Fruit fly (Drosophila melanogaster): ENCODE measurements around the gene Gug.

Gene Gug

DNA sequence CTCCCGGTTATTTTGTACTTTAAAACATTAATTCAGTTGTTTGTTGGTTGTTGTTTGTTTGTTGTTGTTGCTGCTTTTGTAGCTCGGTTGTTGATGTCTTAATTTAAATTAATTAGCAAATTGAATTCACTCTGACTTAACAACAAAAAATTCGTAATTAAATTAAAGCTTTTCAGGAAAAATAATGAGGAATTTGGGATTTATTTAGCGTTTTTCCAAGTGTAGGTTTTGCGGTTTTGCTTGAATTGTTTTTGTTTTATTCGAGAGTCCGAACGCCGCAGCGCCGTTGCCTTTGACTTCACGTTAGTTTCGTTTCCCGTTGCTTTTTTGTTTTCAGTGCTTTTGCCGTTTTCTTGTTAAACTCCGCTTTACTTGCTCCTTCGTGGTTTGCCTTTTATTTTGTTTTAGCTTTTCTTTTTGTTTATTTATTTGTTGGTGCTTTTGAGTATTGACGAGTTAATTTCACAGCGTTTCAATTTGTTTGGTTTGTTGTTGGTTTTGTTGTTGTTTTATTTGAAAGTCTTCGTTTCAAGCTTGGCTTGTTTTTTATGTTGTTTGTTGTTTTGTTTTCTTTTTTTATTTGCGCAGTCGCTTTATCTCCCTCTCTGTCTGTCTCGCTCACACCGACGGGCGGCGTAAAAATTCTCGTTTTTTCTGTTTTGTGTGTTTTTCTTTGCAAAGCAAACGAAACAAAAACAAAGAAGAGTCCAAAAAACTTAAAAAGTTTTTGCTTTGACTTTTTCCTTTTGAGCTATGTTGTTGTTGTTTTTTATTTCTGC, 8.8 kb upstream of the Gug start (continued):
- TF ChIP-seq lz (GFP tag; optimal IDR thresholded peaks at IDR 0.05) (no peak), CG11902 (GFP tag; optimal IDR thresholded peaks at IDR 0.05) (no peak), CG11294 (GFP tag; IDR thresholded peaks at IDR 0.05) (peak; percentile 59; the same call in 1 of the 2 replicates), vri (GFP tag; optimal IDR thresholded peaks at IDR 0.05) (no peak), CG15336 (GFP tag; IDR thresholded peaks at IDR 0.05) (peak; percentile 91), Gug (GFP tag; IDR thresholded peaks at IDR 0.05) (no peak), CG10631 (GFP tag; optimal IDR thresholded peaks at IDR 0.05) (peak; percentile 34), CG3919 (GFP tag; optimal IDR thresholded peaks at IDR 0.05) (peak; percentile 62), CG3032 (tag; optimal IDR thresholded peaks at IDR 0.05) (peak; percentile 93), CG9139 (GFP tag; optimal IDR thresholded peaks at IDR 0.05) (peak; percentile 98), CG6808 (GFP tag; optimal IDR thresholded peaks at IDR 0.05) (peak; percentile 98), CG31627 (GFP tag; optimal IDR thresholded peaks at IDR 0.05) (no peak), CG10669 (GFP tag; optimal IDR thresholded peaks at IDR 0.05) (peak; percentile 92), CG7368 (GFP tag; optimal IDR thresholded peaks at IDR 0.05) (peak; percentile 78), acj6 (GFP tag; optimal IDR thresholded peaks at IDR 0.05) (peak; percentile 13), Blimp-1 (GFP tag; optimal IDR thresholded peaks at IDR 0.05) (peak; percentile 45), svp (GFP tag) (no peak), Lpt (GFP tag; optimal IDR thresholded peaks at IDR 0.05) (peak; percentile 87), Sox102F (GFP tag; optimal IDR thresholded peaks at IDR 0.05) (peak; percentile 56), eg (GFP tag; IDR thresholded peaks at IDR 0.05) (peak; percentile 97), net (GFP tag; optimal IDR thresholded peaks at IDR 0.05) (peak; percentile 92), Hr4 (GFP tag; optimal IDR thresholded peaks at IDR 0.05) (peak; percentile 55), Hr39 (GFP tag; optimal IDR thresholded peaks at IDR 0.05) (no peak), Eip75B (GFP tag; optimal IDR thresholded peaks at IDR 0.05) (peak; percentile 10), OdsH (GFP tag; optimal IDR thresholded peaks at IDR 0.05) (peak; percentile 51), fd59A (GFP tag; optimal IDR thresholded peaks at IDR 0.05) (peak; percentile 81), CG1621 (tag; optimal IDR thresholded peaks at IDR 0.05) (peak; percentile 95), dsx (GFP tag; optimal IDR thresholded peaks at IDR 0.05; ENCODE audit: poor library complexity, severe bottlenecking) (peak; percentile 95), spab (GFP tag; optimal IDR thresholded peaks at IDR 0.05) (peak; percentile 96), Sox15 (GFP tag; optimal IDR thresholded peaks at IDR 0.05) (no peak), CG8319 (GFP tag; optimal IDR thresholded peaks at IDR 0.05) (peak; percentile 29), esn (GFP tag; optimal IDR thresholded peaks at IDR 0.05) (peak; percentile 17), cyc (GFP tag; optimal IDR thresholded peaks at IDR 0.05) (no peak), CG11762 (GFP tag; optimal IDR thresholded peaks at IDR 0.05; ENCODE audit: insufficient read depth) (peak; percentile 24), Ets96B (tag; optimal IDR thresholded peaks at IDR 0.05) (peak; percentile 93), fd85E (GFP tag; optimal IDR thresholded peaks at IDR 0.05) (no peak)

DNA sequence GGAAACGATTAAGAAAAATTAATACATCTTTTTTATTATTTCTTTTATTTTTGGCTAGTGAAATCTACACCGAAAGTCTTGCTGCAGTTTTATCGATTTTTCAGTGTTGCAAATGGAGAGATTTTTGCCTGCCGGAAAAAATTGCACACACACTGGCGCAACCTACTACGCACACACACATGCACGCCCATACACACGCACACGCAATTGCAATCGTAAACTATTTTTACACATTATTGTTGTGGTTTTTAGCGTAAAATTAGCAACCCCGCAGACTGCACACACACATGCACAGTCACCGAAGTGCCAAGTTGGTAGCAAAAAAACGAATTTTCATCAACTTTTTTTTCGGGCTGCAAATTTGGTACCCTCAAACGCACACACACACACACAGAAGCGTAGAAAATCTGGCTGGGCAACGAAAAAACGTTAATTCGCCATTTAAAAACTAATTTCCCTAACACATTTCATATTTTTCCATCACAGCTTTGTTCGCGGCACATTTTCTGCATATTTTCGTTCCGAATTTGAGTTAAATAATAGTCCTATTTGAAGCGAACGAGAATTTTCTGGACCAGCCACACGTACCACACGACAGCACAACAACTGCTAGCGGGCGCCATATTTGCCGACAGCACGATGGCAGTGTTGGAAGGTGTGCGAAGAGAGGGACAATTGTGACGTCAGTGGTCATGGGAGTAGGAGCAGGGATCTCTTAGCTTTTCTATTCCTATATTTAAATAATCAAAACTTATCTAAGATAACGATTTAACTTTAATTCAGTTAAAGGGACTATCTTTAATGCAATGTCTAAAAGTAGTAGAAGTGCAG, 7.8 kb upstream of the Gug start, which contains the start of gene Unr:
Gene Unr (minus strand): TSS at position 637 of the 831 bp plus-strand sequence.
- TF ChIP-seq CG16779 (tag; optimal IDR thresholded peaks at IDR 0.05) (no peak), CG34406 (GFP tag; optimal IDR thresholded peaks at IDR 0.05) (peak; percentile 62), achi (GFP tag; optimal IDR thresholded peaks at IDR 0.05) (peak; percentile 75), ss (GFP tag; optimal IDR thresholded peaks at IDR 0.05) (peak; percentile 32 to 68), Sox102F (GFP tag; optimal IDR thresholded peaks at IDR 0.05) (peak; percentile 78), Blimp-1 (GFP tag; optimal IDR thresholded peaks at IDR 0.05) (no peak), Smox (GFP tag; optimal IDR thresholded peaks at IDR 0.05) (peak; percentile 79), CG6163 (GFP tag; IDR thresholded peaks at IDR 0.05) (peak; percentile 88), CG11902 (GFP tag; optimal IDR thresholded peaks at IDR 0.05) (peak; percentile 51), CG32006 (GFP tag; optimal IDR thresholded peaks at IDR 0.05) (peak; percentile 62), Eip75B (GFP tag; optimal IDR thresholded peaks at IDR 0.05) (peak; percentile 81), CG15336 (GFP tag; IDR thresholded peaks at IDR 0.05) (peak; percentile 78), Hr4 (GFP tag; optimal IDR thresholded peaks at IDR 0.05) (peak; percentile 80), fkh (GFP tag; optimal IDR thresholded peaks at IDR 0.05) (peak; percentile 49), net (GFP tag; optimal IDR thresholded peaks at IDR 0.05) (peak; percentile 83), Hr39 (GFP tag; optimal IDR thresholded peaks at IDR 0.05) (peak; percentile 79), eg (GFP tag; IDR thresholded peaks at IDR 0.05) (peak; percentile 91), CG11294 (GFP tag; IDR thresholded peaks at IDR 0.05) (peak; percentile 68), Ets96B (tag; optimal IDR thresholded peaks at IDR 0.05) (peak; percentile 60), CG10631 (GFP tag; optimal IDR thresholded peaks at IDR 0.05) (peak; percentile 77), fd59A (GFP tag; optimal IDR thresholded peaks at IDR 0.05) (peak; percentile 13), dsx (GFP tag; optimal IDR thresholded peaks at IDR 0.05; ENCODE audit: poor library complexity, severe bottlenecking) (peak; percentile 60), topi (GFP tag; optimal IDR thresholded peaks at IDR 0.05) (peak; percentile 77), vri (GFP tag; optimal IDR thresholded peaks at IDR 0.05) (peak; percentile 75), Gug (GFP tag; IDR thresholded peaks at IDR 0.05) (peak; percentile 88), CG3919 (GFP tag; optimal IDR thresholded peaks at IDR 0.05) (peak; percentile 89)
